Worm (Caenorhabditis elegans) whole organism, L1 larva: ENCODE data around the gene F46E10.2.

ENCODE experiments used
- F16B12.6 ChIP-seq: fragments of 150-350 bp; optimal IDR thresholded peaks from 2 replicates; lab custom pipeline; 2014; ENCODE audit warnings: missing biosample characterization, missing genetic modification characterization
- aha-1 ChIP-seq: fragments of 150-350 bp; optimal IDR thresholded peaks from 2 replicates; lab custom pipeline; 2014; ENCODE audit warnings: missing biosample characterization, missing genetic modification characterization
- ama-1 ChIP-seq: fragments of 150-350 bp; optimal IDR thresholded peaks from 2 replicates; lab custom pipeline; 2014
- blmp-1 ChIP-seq: fragments of 150-350 bp; optimal IDR thresholded peaks from 2 replicates; lab custom pipeline; 2014; ENCODE audit warnings: missing biosample characterization, missing genetic modification characterization
- ceh-63 ChIP-seq: fragments of 200-800 bp; sonication (Bioruptor generic); optimal IDR thresholded peaks from 2 replicates; lab custom pipeline; 2018; ENCODE audit warnings: mild to moderate bottlenecking, missing genetic modification characterization, missing compliant biosample characterization
- ceh-8 ChIP-seq: fragments of 200-800 bp; sonication (Bioruptor generic); optimal IDR thresholded peaks from 2 replicates; lab custom pipeline; 2018; ENCODE audit warnings: mild to moderate bottlenecking, missing genetic modification characterization, moderate library complexity, missing compliant biosample characterization
- ceh-90 ChIP-seq: sonication (generic microtip); optimal IDR thresholded peaks from 2 replicates; lab custom pipeline; 2016; ENCODE audit warnings: missing genetic modification characterization, missing compliant biosample characterization
- ces-1 ChIP-seq: fragments of 150-350 bp; optimal IDR thresholded peaks from 2 replicates; lab custom pipeline; 2014; ENCODE audit warnings: missing biosample characterization, missing genetic modification reagents, missing genetic modification characterization
- efl-1 ChIP-seq, 4 experiments: fragments of 150-350 bp; optimal IDR thresholded peaks in 3 of 4; peaks in 1 of 4; 1 replicate in 1 of 4; 2 replicates in 3 of 4; lab custom pipeline; 2014; ENCODE audit warnings: missing biosample characterization in 2 of 4, missing genetic modification characterization in 2 of 4, missing genetic modification reagents in 2 of 4
- egl-27 ChIP-seq, 2 experiments: fragments of 150-350 bp in 1 of 2; sonication (generic microtip); optimal IDR thresholded peaks; 3 replicates each; lab custom pipeline; 2017 to 2018; ENCODE audit warnings: missing biosample characterization in 2 of 2, missing genetic modification characterization in 2 of 2, missing genetic modification reagents in 2 of 2
- elt-2 ChIP-seq: sonication (generic microtip); optimal IDR thresholded peaks from 2 replicates; lab custom pipeline; 2016; ENCODE audit warnings: missing genetic modification characterization, mild to moderate bottlenecking, inconsistent platforms, missing compliant biosample characterization, missing genetic modification reagents
- elt-3 ChIP-seq, 6 experiments: fragments of 150-350 bp in 1 of 6; sonication (generic microtip); optimal IDR thresholded peaks; 2 replicates each; lab custom pipeline; 2017 to 2018; ENCODE audit warnings: missing biosample characterization in 6 of 6, missing genetic modification characterization in 6 of 6, inconsistent platforms in 1 of 6
- irx-1 ChIP-seq: sonication (generic microtip); optimal IDR thresholded peaks from 2 replicates; lab custom pipeline; 2016; ENCODE audit warnings: missing genetic modification characterization, missing compliant biosample characterization
- isw-1 ChIP-seq: fragments of 200-800 bp; sonication (Bioruptor generic); IDR thresholded peaks from 2 replicates; pipeline ENCODE4 v1.3.6; 2022; ENCODE audit warnings: missing genetic modification characterization, missing compliant biosample characterization
- lin-13 ChIP-seq: fragments of 150-350 bp; optimal IDR thresholded peaks from 2 replicates; lab custom pipeline; 2014; ENCODE audit warnings: missing biosample characterization, missing genetic modification reagents, missing genetic modification characterization
- lin-14 ChIP-seq: fragments of 200-800 bp; sonication (Bioruptor generic); optimal IDR thresholded peaks from 2 replicates; lab custom pipeline; 2018; ENCODE audit warnings: mild to moderate bottlenecking, missing genetic modification characterization, moderate library complexity, missing compliant biosample characterization
- lin-15B ChIP-seq: fragments of 150-350 bp; sonication (generic microtip); optimal IDR thresholded peaks from 3 replicates; lab custom pipeline; 2014; ENCODE audit warnings: missing biosample characterization, missing genetic modification characterization
- mdl-1 ChIP-seq, 2 experiments: fragments of 150-350 bp; optimal IDR thresholded peaks; 2 replicates each; lab custom pipeline; 2014 to 2017; ENCODE audit warnings: missing biosample characterization in 2 of 2, missing genetic modification characterization in 2 of 2, inconsistent platforms in 1 of 2
- nhr-12 ChIP-seq: sonication (generic microtip); optimal IDR thresholded peaks from 2 replicates; lab custom pipeline; 2017; ENCODE audit warnings: missing biosample characterization, missing genetic modification characterization
- nhr-19 ChIP-seq: fragments of 200-800 bp; sonication (Bioruptor generic); conservative IDR thresholded peaks from 2 replicates; pipeline ENCODE4 v1.3.6; 2022; ENCODE audit warnings: missing genetic modification characterization, missing compliant biosample characterization
- nhr-20 ChIP-seq: sonication (generic microtip); optimal IDR thresholded peaks from 2 replicates; lab custom pipeline; 2016; ENCODE audit warnings: mild to moderate bottlenecking, missing genetic modification characterization, missing compliant biosample characterization
- nhr-47 ChIP-seq: sonication (generic microtip); optimal IDR thresholded peaks from 2 replicates; lab custom pipeline; 2016; ENCODE audit warnings: mild to moderate bottlenecking, missing genetic modification characterization, moderate library complexity, missing compliant biosample characterization
- nhr-76 ChIP-seq: sonication (generic microtip); optimal IDR thresholded peaks from 2 replicates; lab custom pipeline; 2017; ENCODE audit warnings: missing biosample characterization, missing genetic modification characterization
- nhr-77 ChIP-seq: fragments of 150-350 bp; optimal IDR thresholded peaks from 2 replicates; lab custom pipeline; 2014; ENCODE audit warnings: missing biosample characterization, missing genetic modification characterization
- nhr-85 ChIP-seq: sonication (generic microtip); peaks from one replicate; lab custom pipeline; 2016; ENCODE audit warnings: missing genetic modification characterization, inconsistent platforms, missing compliant biosample characterization
- nhr-90 ChIP-seq: sonication (generic microtip); optimal IDR thresholded peaks from 2 replicates; lab custom pipeline; 2016; ENCODE audit warnings: mild to moderate bottlenecking, missing genetic modification characterization, missing compliant biosample characterization; ENCODE audit not compliant: poor library complexity
- pag-3 ChIP-seq: sonication (generic microtip); optimal IDR thresholded peaks from 2 replicates; lab custom pipeline; 2017; ENCODE audit warnings: missing genetic modification characterization, mild to moderate bottlenecking, missing compliant biosample characterization, antibody characterized with exemption, borderline replicate concordance; ENCODE audit not compliant: insufficient read depth
- pqm-1 ChIP-seq: sonication (generic microtip); optimal IDR thresholded peaks from 3 replicates; lab custom pipeline; 2017; ENCODE audit warnings: missing biosample characterization, missing genetic modification characterization
- rnt-1 ChIP-seq: sonication (generic microtip); optimal IDR thresholded peaks from 2 replicates; lab custom pipeline; 2016; ENCODE audit warnings: mild to moderate bottlenecking, missing genetic modification characterization, moderate library complexity, missing compliant biosample characterization
- snu-23 ChIP-seq: sonication (generic microtip); optimal IDR thresholded peaks from 2 replicates; lab custom pipeline; 2016; ENCODE audit warnings: missing genetic modification characterization, missing compliant biosample characterization
- sox-4 ChIP-seq: sonication (generic microtip); optimal IDR thresholded peaks from 2 replicates; lab custom pipeline; 2016; ENCODE audit warnings: missing genetic modification characterization, missing compliant biosample characterization
- sptf-1 ChIP-seq: fragments of 150-350 bp; optimal IDR thresholded peaks from 2 replicates; lab custom pipeline; 2014; ENCODE audit warnings: missing biosample characterization, missing genetic modification characterization
- swsn-7 ChIP-seq: sonication (generic microtip); optimal IDR thresholded peaks from 2 replicates; lab custom pipeline; 2016; ENCODE audit warnings: missing genetic modification characterization, missing compliant biosample characterization
- tbx-2 ChIP-seq: sonication (generic microtip); optimal IDR thresholded peaks from 2 replicates; lab custom pipeline; 2016; ENCODE audit warnings: missing genetic modification characterization, missing compliant biosample characterization
- tlp-1 ChIP-seq: fragments of 150-350 bp; optimal IDR thresholded peaks from 2 replicates; lab custom pipeline; 2014; ENCODE audit warnings: missing biosample characterization, missing genetic modification characterization
- unc-62 ChIP-seq: fragments of 150-350 bp; optimal IDR thresholded peaks from 2 replicates; lab custom pipeline; 2014; ENCODE audit warnings: missing biosample characterization, missing genetic modification reagents, missing genetic modification characterization
- zag-1 ChIP-seq: fragments of 150-350 bp; optimal IDR thresholded peaks from 2 replicates; lab custom pipeline; 2014; ENCODE audit warnings: missing biosample characterization, missing genetic modification characterization

The F46E10.2 gene

DNA sequence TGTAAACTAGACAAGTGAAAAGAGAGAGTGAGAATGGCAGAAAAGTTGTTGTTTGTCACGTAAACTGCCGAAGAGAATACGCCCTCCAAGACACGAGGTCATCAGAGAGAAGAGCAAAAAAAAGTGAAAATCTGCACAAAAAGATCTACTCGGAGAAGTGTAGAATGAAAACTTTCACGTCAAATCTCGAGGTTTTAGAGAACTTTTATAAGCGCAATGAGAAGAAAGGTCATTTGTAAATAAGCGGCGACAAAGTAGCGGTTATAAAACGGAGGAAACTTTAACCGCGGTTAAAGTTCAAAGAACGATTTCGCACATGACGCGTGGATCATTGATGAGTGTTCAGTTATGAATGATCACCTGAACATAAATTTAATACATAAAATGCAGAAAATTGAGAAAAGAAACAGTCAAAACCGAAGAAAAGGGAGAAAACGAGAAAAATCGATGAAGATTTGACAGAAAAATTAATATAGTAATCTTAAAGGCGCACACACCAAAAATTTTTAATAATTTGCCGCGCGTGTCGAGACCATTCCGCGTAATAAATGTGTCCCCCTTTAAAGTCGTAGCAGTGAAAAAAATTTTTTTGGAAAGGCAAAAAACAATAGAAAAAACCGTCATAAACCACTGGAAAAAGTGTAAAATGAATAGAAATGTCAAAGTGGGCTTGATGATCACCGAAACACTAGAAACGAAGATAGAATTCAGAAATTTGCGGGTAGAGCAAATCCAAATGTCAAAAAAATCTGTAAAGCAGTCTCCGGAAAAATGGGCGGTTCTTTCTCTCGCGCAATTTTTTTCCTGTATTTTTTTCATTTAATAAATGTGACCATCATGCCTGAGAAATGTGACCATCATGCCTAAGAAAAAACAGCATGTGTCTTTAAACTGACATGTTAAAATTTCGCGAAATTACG lies 2.7 kb upstream of the F46E10.2 start (continued):
- TF ChIP-seq rnt-1 (tag; lab: Kevin White, UChicago) (peak; percentile 52), nhr-90 (tag; lab: Kevin White, UChicago) (peak; percentile 40), snu-23 (GFP tag; lab: Kevin White, UChicago) (peak; percentile 61), sox-4 (tag; lab: Kevin White, UChicago) (no peak), nhr-20 (tag; lab: Kevin White, UChicago) (peak; percentile 55), unc-62 (GFP tag; lab: Kevin White, UChicago) (no peak), lin-13 (GFP tag; lab: Kevin White, UChicago) (peak; percentile 17), ceh-63 (GFP tag; lab: Kevin White, UChicago) (no peak), swsn-7 (peak; percentile 27), aha-1 (tag; lab: Kevin White, UChicago) (peak; percentile 49), efl-1 (optimal IDR thresholded peaks at IDR 0.05; lab: Kevin White, UChicago) (no peak), efl-1 (GFP tag; optimal IDR thresholded peaks at IDR 0.05 in 1 of 2; lab: Kevin White, UChicago) (peak in 1 of 2 experiments; percentile 86), blmp-1 (tag; lab: Kevin White, UChicago) (peak; percentile 82), ceh-8 (no peak), mdl-1 (tag; optimal IDR thresholded peaks at IDR 0.05; lab: Kevin White, UChicago) (peak in 1 of 2 experiments; percentile 80), nhr-76 (no peak), pag-3 (tag; lab: Kevin White, UChicago) (peak; percentile 77), ama-1 (peak; percentile 31), ceh-90 (tag; lab: Kevin White, UChicago) (no peak), F16B12.6 (tag; lab: Kevin White, UChicago) (no peak), isw-1 (no peak), tbx-2 (tag; lab: Kevin White, UChicago) (peak; percentile 27)

DNA sequence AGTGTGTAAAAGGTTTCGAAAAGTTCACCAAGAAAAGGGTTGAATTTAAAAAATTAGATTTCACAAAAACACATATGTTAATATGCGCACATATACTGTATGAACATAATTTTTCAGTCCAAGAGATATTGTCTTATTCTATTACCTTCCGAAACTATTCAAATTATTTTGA lies 2.1 kb upstream of the F46E10.2 start, which contains the start of gene F46E10.3:
Gene F46E10.3 (plus strand): TSS at position 73 of the 172 bp plus-strand sequence.
- TF ChIP-seq nhr-77: no peak
- TF ChIP-seq nhr-90 (tag; lab: Kevin White, UChicago): no peak
- no peak for TF ChIP-seq efl-1 (optimal IDR thresholded peaks at IDR 0.05; lab: Kevin White, UChicago)
- peak in 1 of 2 experiments; percentile 75 for TF ChIP-seq efl-1 (GFP tag; optimal IDR thresholded peaks at IDR 0.05 in 1 of 2; lab: Kevin White, UChicago)

DNA sequence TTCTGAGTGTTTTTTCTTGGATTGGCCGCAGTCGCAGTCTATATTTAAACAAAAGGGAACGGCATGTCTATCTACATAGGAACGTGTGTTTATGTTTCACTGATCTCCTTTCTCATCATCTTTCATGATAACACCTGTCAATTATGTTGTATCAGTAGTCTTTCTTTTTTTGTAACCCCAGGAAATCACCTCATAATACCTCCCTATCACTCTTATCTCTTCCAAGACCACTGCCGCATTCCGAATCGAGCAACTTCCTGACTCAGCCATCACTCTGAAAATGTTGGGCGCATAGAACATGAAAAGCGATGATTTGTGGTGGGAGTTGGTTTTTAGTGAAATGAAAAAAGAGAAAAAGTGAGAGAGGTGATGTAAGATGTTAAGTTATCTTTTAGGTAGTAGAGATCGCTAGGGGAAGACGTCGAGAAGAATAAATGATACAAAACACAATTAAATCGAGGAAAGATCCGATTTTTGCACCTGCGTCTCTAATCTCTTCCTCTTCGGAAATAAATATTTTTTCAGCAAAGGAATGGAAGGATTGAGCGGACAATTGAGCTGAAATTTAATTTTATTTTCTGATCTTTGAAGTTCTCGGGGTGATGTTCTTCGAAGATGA lies 2.8 kb downstream of the F46E10.2 start:
- TF ChIP-seq elt-2 (tag; lab: Kevin White, UChicago) (peak; percentile 72), nhr-85 (tag; lab: Kevin White, UChicago) (peak; percentile 70), isw-1 (no peak), blmp-1 (tag; lab: Kevin White, UChicago) (peak; percentile 56), ces-1 (GFP tag; lab: Kevin White, UChicago) (no peak), pag-3 (tag; lab: Kevin White, UChicago) (no peak), elt-3 (tag; optimal IDR thresholded peaks at IDR 0.05; lab: Kevin White, UChicago) (peak in 1 of 6 experiments; percentile 22), irx-1 (tag; lab: Kevin White, UChicago) (no peak), nhr-12 (tag; lab: Kevin White, UChicago) (no peak), nhr-47 (no peak), pqm-1 (tag; lab: Kevin White, UChicago) (peak; percentile 35), zag-1 (no peak), nhr-90 (tag; lab: Kevin White, UChicago) (no peak), egl-27 (tag; optimal IDR thresholded peaks at IDR 0.05; lab: Kevin White, UChicago) (no peak), lin-14 (GFP tag; lab: Kevin White, UChicago) (peak; percentile 25)

DNA sequence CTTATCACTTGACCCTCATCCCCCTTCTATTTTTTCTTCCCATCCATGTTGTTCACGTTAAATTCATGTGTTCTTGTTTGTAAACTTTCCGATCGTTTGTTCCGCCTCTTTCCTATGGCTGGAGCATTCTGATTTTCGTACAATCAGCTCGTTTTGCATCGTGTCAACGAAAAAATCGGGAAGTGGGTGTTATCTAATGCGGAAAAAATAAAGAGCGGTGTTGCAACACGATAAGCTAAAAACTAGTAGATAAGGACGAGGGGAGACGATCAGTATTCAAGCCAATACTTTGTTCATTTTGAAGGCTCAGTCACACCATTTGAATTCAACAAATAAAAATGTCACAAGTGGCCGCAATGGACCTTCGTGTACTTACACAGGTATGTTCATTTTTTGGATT lies 4.5 kb downstream of the F46E10.2 start, which contains the start of gene acs-1:
Gene acs-1 (plus strand): TSS at position 233 of the 400 bp plus-strand sequence.
- no peak for TF ChIP-seq mdl-1 (tag; optimal IDR thresholded peaks at IDR 0.05; lab: Kevin White, UChicago)
- no peak for TF ChIP-seq nhr-12 (tag; lab: Kevin White, UChicago)
- no peak for TF ChIP-seq tlp-1 (tag; lab: Kevin White, UChicago)
- no peak for TF ChIP-seq efl-1 (optimal IDR thresholded peaks at IDR 0.05; lab: Kevin White, UChicago)
- TF ChIP-seq efl-1 (GFP tag; optimal IDR thresholded peaks at IDR 0.05 in 1 of 2; lab: Kevin White, UChicago): peak in 1 of 2 experiments; percentile 59
- peak; percentile 84 for TF ChIP-seq pqm-1 (tag; lab: Kevin White, UChicago)
- TF ChIP-seq elt-2 (tag; lab: Kevin White, UChicago): peak; percentile 93
- TF ChIP-seq nhr-19 (GFP tag; lab: Robert Waterston, UW): no peak
- no peak for TF ChIP-seq lin-15B (tag; lab: Kevin White, UChicago)
- no peak for TF ChIP-seq sptf-1 (tag; lab: Kevin White, UChicago)
